Fruit fly (Drosophila melanogaster): Measurements from ENCODE around the gene CG31957.
A peak's percentile ranks its signal among the peaks of the same experiment; 100 is the strongest.

DNA sequence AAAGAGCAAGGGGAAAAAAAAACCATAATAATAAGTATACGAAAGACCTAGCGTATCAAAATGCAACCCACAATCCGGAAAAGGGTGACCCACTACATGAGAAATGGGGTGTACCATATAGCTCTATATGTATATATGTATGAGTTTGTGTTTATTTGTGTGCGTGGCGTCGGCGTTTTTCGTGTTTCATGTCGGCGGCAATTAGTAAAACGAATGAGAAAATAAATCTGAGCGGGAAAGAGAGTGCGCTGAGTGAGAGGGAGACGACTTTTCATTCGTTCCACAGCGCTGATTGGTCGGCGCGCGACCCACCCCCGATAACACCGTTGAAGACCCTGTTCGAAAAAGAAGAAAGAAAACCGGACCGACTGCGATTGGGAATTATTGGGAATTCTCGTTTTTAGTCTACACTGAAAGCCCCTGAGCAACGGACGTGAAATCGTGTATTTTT lies 35.8 kb downstream of the CG31957 start, which contains the start of gene slp2:
- TF ChIP-seq CG14655 (GFP tag; optimal IDR thresholded peaks at IDR 0.05): no peak
- TF ChIP-seq CG10348 (GFP tag; IDR thresholded peaks at IDR 0.05): no peak
- no peak for TF ChIP-seq gl (tag; optimal IDR thresholded peaks at IDR 0.05)
- TF ChIP-seq CG17806 (tag; optimal IDR thresholded peaks at IDR 0.05): no peak
- TF ChIP-seq EcR (GFP tag; optimal IDR thresholded peaks at IDR 0.05): no peak
- TF ChIP-seq Snoo (tag; optimal IDR thresholded peaks at IDR 0.05): no peak
- TF ChIP-seq CG32121 (GFP tag; IDR thresholded peaks at IDR 0.05): peak; percentile 28; the same call in 1 of the 2 replicates
- no peak for TF ChIP-seq Pif1A (GFP tag; optimal IDR thresholded peaks at IDR 0.05)
- TF ChIP-seq CG34367 (tag; optimal IDR thresholded peaks at IDR 0.05): no peak
- TF ChIP-seq Pif1B (GFP tag; optimal IDR thresholded peaks at IDR 0.05): no peak
- no peak for TF ChIP-seq D1 (tag; optimal IDR thresholded peaks at IDR 0.05)
- no peak for TF ChIP-seq CG8301 (tag; optimal IDR thresholded peaks at IDR 0.05)
- no peak for TF ChIP-seq CG4496 (GFP tag; IDR thresholded peaks at IDR 0.05)

Measured in whole organism, pupa.